Worm (Caenorhabditis elegans) whole organism, L2 larva: ENCODE data around the gene ZK1073.2.

ENCODE experiments used
- mdl-1 ChIP-seq, 2 experiments: fragments of 150-350 bp in 1 of 2; sonication (generic microtip) in 1 of 2; optimal IDR thresholded peaks; 2 replicates each; lab custom pipeline; 2017; ENCODE audit warnings: missing biosample characterization in 2 of 2, missing genetic modification characterization in 2 of 2
- sma-9 ChIP-seq, 2 experiments: fragments of 150-350 bp in 1 of 2; sonication (generic microtip) in 1 of 2; optimal IDR thresholded peaks; 2 replicates each; lab custom pipeline; 2014 to 2016; ENCODE audit warnings: missing genetic modification characterization in 2 of 2, mild to moderate bottlenecking in 1 of 2, missing biosample characterization in 1 of 2, missing compliant biosample characterization in 1 of 2, missing genetic modification reagents in 1 of 2, moderate library complexity in 1 of 2

ZK1073.2 gene

ce11 chrX:16172863-16173262 is 69.4 kb downstream of the ZK1073.2 start:
- TF ChIP-seq mdl-1 (tag; optimal IDR thresholded peaks at IDR 0.05; lab: Kevin White, UChicago): no peak
- TF ChIP-seq sma-9 (GFP tag; optimal IDR thresholded peaks at IDR 0.05; lab: Kevin White, UChicago): peak; percentile 41
- TF ChIP-seq sma-9 (tag; optimal IDR thresholded peaks at IDR 0.05; lab: Kevin White, UChicago): no peak
